Worm (Caenorhabditis elegans): ENCODE measurements around the gene ctsa-3.2.

DNA sequence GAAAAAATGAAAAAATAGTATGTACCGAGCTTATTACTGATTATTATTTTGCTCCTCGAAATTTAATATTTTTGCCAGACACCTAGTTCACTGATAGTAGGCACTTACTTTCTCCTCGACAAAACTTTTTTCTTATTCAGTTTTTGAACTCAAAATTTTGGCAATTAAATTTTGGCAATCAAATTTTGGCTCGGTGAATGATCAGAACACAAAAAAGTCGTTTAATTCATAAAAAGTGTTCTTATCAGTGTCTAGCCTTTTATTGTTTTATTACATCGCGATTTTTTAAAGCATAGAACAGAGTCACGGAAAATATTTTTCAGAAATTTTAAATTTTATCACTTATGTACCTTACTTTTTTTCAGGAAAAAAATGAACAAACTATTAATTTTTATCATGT is 20.2 kb downstream of the ctsa-3.2 start:
- TF ChIP-seq sea-1 (GFP tag; conservative IDR thresholded peaks at IDR 0.05) (no peak), ceh-13 (GFP tag; optimal IDR thresholded peaks at IDR 0.05) (no peak)
